Worm (Caenorhabditis elegans): ENCODE results near the gene ZK355.3.

ce11 chrII:2927533-2927932, at the start of gene ZK355.3, which contains the start of gene ZK355.8:
- TF ChIP-seq fos-1 (tag; optimal IDR thresholded peaks at IDR 0.05) (no peak), nhr-12 (tag; optimal IDR thresholded peaks at IDR 0.05) (no peak)
